Worm (Caenorhabditis elegans): Measurements from ENCODE around the gene larp-1.

DNA sequence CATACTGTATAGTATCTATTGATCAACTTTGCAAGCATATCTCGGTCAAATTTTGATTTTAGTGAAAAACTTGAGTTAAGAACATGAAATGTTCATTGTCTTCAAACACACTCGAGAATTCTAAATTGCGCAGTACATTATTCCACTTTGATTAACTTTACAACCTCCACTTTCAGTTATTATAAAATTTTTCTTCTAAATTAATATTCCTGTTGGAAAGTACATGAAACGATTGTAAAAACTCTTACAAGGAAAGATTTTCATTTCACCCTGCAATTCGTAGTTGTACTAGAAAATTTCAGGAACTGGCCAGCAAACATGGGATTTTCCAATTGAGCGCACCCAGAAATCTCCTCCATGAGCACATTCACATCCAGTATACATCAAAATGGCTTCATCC lies 27.3 kb upstream of the larp-1 start, which contains the start of gene C45G9.14:
- no peak for TF ChIP-seq ceh-82 (tag; optimal IDR thresholded peaks at IDR 0.05)
- TF ChIP-seq nhr-237 (tag; optimal IDR thresholded peaks at IDR 0.05) = no peak
- no peak for TF ChIP-seq swsn-7 (tag; optimal IDR thresholded peaks at IDR 0.05)
- TF ChIP-seq pqm-1 (tag; optimal IDR thresholded peaks at IDR 0.05) = no peak
- no peak for TF ChIP-seq nhr-11 (tag; optimal IDR thresholded peaks at IDR 0.05)
- TF ChIP-seq jun-1 (tag; optimal IDR thresholded peaks at IDR 0.05) = no peak
- no peak for TF ChIP-seq elt-2 (tag; optimal IDR thresholded peaks at IDR 0.05)
- TF ChIP-seq zip-4 (GFP tag; optimal IDR thresholded peaks at IDR 0.05) = no peak
- TF ChIP-seq lir-3 (tag; optimal IDR thresholded peaks at IDR 0.05; ENCODE audit: poor library complexity) = no peak
- no peak for TF ChIP-seq nhr-28 (tag; optimal IDR thresholded peaks at IDR 0.05)
- no peak for TF ChIP-seq ztf-4 (tag; optimal IDR thresholded peaks at IDR 0.05)

Measured in whole organism, L1 larva.